Worm (Caenorhabditis elegans) whole organism, mixed stage, embryonic: Measurements from ENCODE around the gene C29F5.1.

ENCODE experiments used
- cnd-1 ChIP-seq: fragments of 200-800 bp; sonication (Bioruptor generic); optimal IDR thresholded peaks from 2 replicates; lab custom pipeline; 2018; ENCODE audit warnings: mild to moderate bottlenecking, missing genetic modification characterization, missing compliant biosample characterization
- drap-1 ChIP-seq: fragments of 200-800 bp; sonication (Bioruptor generic); optimal IDR thresholded peaks from 3 replicates; lab custom pipeline; 2018; ENCODE audit warnings: mild to moderate bottlenecking, missing genetic modification characterization, missing compliant biosample characterization
- elt-1 ChIP-seq: sonication (generic microtip); optimal IDR thresholded peaks from 2 replicates; lab custom pipeline; 2017; ENCODE audit warnings: missing genetic modification characterization, mild to moderate bottlenecking, missing compliant biosample characterization, antibody characterized with exemption, moderate library complexity, borderline replicate concordance; ENCODE audit not compliant: insufficient read depth
- lin-13 ChIP-seq: fragments of 150-350 bp; optimal IDR thresholded peaks from 2 replicates; lab custom pipeline; 2014; ENCODE audit warnings: missing biosample characterization, missing genetic modification characterization
- mep-1 ChIP-seq: fragments of 150-350 bp; optimal IDR thresholded peaks from 2 replicates; lab custom pipeline; 2017; ENCODE audit warnings: missing biosample characterization, missing genetic modification reagents, missing genetic modification characterization, inconsistent platforms
- pha-4 ChIP-seq: fragments of 150-350 bp; optimal IDR thresholded peaks from 2 replicates; lab custom pipeline; 2018; ENCODE audit warnings: missing biosample characterization, missing genetic modification reagents, missing genetic modification characterization

DNA sequence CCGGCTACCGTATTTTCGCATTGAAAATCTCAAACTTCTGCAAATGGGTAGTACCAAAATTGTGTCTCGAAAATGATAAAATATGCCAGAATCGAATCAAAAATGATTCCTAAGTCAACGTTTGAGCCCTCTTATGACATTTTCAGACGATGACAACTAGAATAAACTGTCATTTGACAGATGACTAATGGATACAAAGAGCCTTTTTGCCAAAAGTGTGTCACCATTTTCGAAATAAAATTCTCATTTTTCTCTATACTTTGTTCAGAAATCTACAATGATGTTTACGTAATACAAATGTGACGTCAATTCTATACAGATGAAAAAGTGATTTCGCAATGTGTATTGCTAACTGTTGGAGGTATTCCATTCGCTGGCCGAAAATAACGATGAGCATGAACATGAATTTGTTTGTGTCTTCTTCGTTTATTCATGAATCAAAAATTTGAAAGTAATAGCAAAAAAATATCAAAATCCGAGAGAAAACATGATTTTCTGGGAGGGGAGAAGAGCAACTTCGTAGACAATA is 43.3 kb downstream of the C29F5.1 start:
- TF ChIP-seq lin-13 (tag; lab: Kevin White, UChicago) (no peak), mep-1 (tag; lab: Kevin White, UChicago) (no peak), cnd-1 (tag; lab: Kevin White, UChicago) (peak; percentile 5), elt-1 (tag; lab: Kevin White, UChicago) (no peak), drap-1 (no peak), pha-4 (tag; lab: Kevin White, UChicago) (no peak)
